Fruit fly (Drosophila melanogaster) whole organism, embryonic: ENCODE results near the gene CG42268.

Experiments used
- ATbp ChIP-seq: fragments of 200-800 bp; sonication (Bioruptor generic); optimal IDR thresholded peaks from 2 replicates; lab custom pipeline; 2017; ENCODE audit warnings: missing biosample characterization, mild to moderate bottlenecking, missing genetic modification characterization, missing genetic modification reagents
- CG10147 ChIP-seq: fragments of 200-800 bp; sonication (Bioruptor generic); optimal IDR thresholded peaks from 2 replicates; lab custom pipeline; 2019; ENCODE audit warnings: missing biosample characterization, mild to moderate bottlenecking, missing genetic modification characterization, moderate library complexity
- CG10267 ChIP-seq: fragments of 200-800 bp; sonication (Bioruptor generic); optimal IDR thresholded peaks from 2 replicates; lab custom pipeline; 2018; ENCODE audit warnings: missing biosample characterization, mild to moderate bottlenecking, missing genetic modification characterization, moderate library complexity
- CG10274 ChIP-seq: fragments of 200-800 bp; sonication (Bioruptor generic); optimal IDR thresholded peaks from 3 replicates; lab custom pipeline; 2017; ENCODE audit warnings: missing biosample characterization, mild to moderate bottlenecking, missing genetic modification characterization
- CG10462 ChIP-seq: fragments of 200-800 bp; sonication (Bioruptor generic); optimal IDR thresholded peaks from 2 replicates; lab custom pipeline; 2016; ENCODE audit warnings: missing biosample characterization, missing genetic modification characterization
- CG10979 ChIP-seq: fragments of 200-800 bp; sonication (Bioruptor generic); optimal IDR thresholded peaks from 2 replicates; lab custom pipeline; 2018; ENCODE audit warnings: missing biosample characterization, mild to moderate bottlenecking, missing genetic modification characterization, moderate library complexity
- CG13123 ChIP-seq: fragments of 200-800 bp; sonication (Bioruptor generic); optimal IDR thresholded peaks from 2 replicates; lab custom pipeline; 2016; ENCODE audit warnings: missing biosample characterization, missing genetic modification characterization
- CG14860 ChIP-seq: fragments of 200-800 bp; sonication (Bioruptor generic); IDR thresholded peaks from 3 replicates; pipeline ENCODE4 v1.3.6; 2022; ENCODE audit warnings: missing biosample characterization, missing genetic modification characterization; ENCODE audit not compliant: partially characterized antibody
- CG1602 ChIP-seq: fragments of 200-800 bp; sonication (Bioruptor generic); optimal IDR thresholded peaks from 3 replicates; lab custom pipeline; 2016; ENCODE audit warnings: missing biosample characterization, missing genetic modification characterization
- CG17359 ChIP-seq: fragments of 200-800 bp; sonication (Bioruptor generic); optimal IDR thresholded peaks from 3 replicates; lab custom pipeline; 2018; ENCODE audit warnings: missing biosample characterization, mild to moderate bottlenecking, missing genetic modification characterization, moderate library complexity
- CG17568 ChIP-seq: fragments of 200-800 bp; sonication (Bioruptor generic); optimal IDR thresholded peaks from 2 replicates; lab custom pipeline; 2018; ENCODE audit warnings: missing biosample characterization, mild to moderate bottlenecking, missing genetic modification characterization, moderate library complexity
- CG17802 ChIP-seq: fragments of 200-800 bp; sonication (Bioruptor generic); optimal IDR thresholded peaks from 2 replicates; lab custom pipeline; 2018; ENCODE audit warnings: missing biosample characterization, mild to moderate bottlenecking, missing genetic modification characterization, moderate library complexity
- CG17912 ChIP-seq: fragments of 200-800 bp; sonication (Bioruptor generic); optimal IDR thresholded peaks from 2 replicates; lab custom pipeline; 2018; ENCODE audit warnings: missing biosample characterization, mild to moderate bottlenecking, missing genetic modification characterization
- CG18599 ChIP-seq: fragments of 200-800 bp; sonication (Bioruptor generic); optimal IDR thresholded peaks from 3 replicates; lab custom pipeline; 2017; ENCODE audit warnings: missing biosample characterization, missing genetic modification characterization, mild to moderate bottlenecking, moderate library complexity, missing genetic modification reagents
- CG2202 ChIP-seq: fragments of 200-800 bp; sonication (Bioruptor generic); optimal IDR thresholded peaks from 2 replicates; lab custom pipeline; 2018; ENCODE audit warnings: missing biosample characterization, mild to moderate bottlenecking, missing genetic modification characterization
- CG2712 ChIP-seq: fragments of 200-800 bp; optimal IDR thresholded peaks from 3 replicates; lab custom pipeline; 2019; ENCODE audit warnings: missing biosample characterization, mild to moderate bottlenecking, missing genetic modification characterization, moderate library complexity
- CG34422 ChIP-seq: fragments of 200-800 bp; sonication (Bioruptor generic); IDR thresholded peaks from 3 replicates; pipeline ENCODE4 v1.3.6; 2022; ENCODE audit warnings: missing biosample characterization, missing genetic modification characterization
- CG3995 ChIP-seq: fragments of 200-800 bp; sonication (Bioruptor generic); optimal IDR thresholded peaks from 3 replicates; lab custom pipeline; 2016; ENCODE audit warnings: missing biosample characterization, missing genetic modification characterization
- CG6765 ChIP-seq: fragments of 200-800 bp; sonication (Bioruptor generic); optimal IDR thresholded peaks from 3 replicates; lab custom pipeline; 2017; ENCODE audit warnings: missing biosample characterization, mild to moderate bottlenecking, missing genetic modification characterization
- CG7786 ChIP-seq: fragments of 200-800 bp; sonication (Bioruptor generic); optimal IDR thresholded peaks from 2 replicates; lab custom pipeline; 2016; ENCODE audit warnings: missing biosample characterization, missing genetic modification characterization
- Dbx ChIP-seq: fragments of 200-800 bp; sonication (Bioruptor generic); IDR thresholded peaks from 3 replicates; pipeline ENCODE4 v1.3.6; 2022; ENCODE audit warnings: missing biosample characterization, missing genetic modification characterization
- Dip3 ChIP-seq: fragments of 200-800 bp; sonication (Bioruptor generic); optimal IDR thresholded peaks from 3 replicates; lab custom pipeline; 2016; ENCODE audit warnings: missing biosample characterization, missing genetic modification characterization
- Dll ChIP-seq: fragments of 200-800 bp; sonication (Bioruptor generic); IDR thresholded peaks from 4 replicates; pipeline ENCODE4 v1.3.6; 2022; ENCODE audit warnings: missing biosample characterization, missing genetic modification characterization; ENCODE audit not compliant: partially characterized antibody
- E2f1 ChIP-seq: fragments of 200-800 bp; sonication (Bioruptor generic); IDR thresholded peaks from 2 replicates; pipeline ENCODE4 v1.3.6; 2022; ENCODE audit warnings: missing biosample characterization, missing genetic modification characterization
- Gsc ChIP-seq: fragments of 200-800 bp; sonication (Bioruptor generic); IDR thresholded peaks from 2 replicates; pipeline ENCODE4 v1.3.6; 2022; ENCODE audit warnings: missing biosample characterization, missing genetic modification characterization
- HLH54F ChIP-seq: fragments of 200-800 bp; sonication (Bioruptor generic); optimal IDR thresholded peaks from 3 replicates; lab custom pipeline; 2016; ENCODE audit warnings: missing biosample characterization, missing genetic modification characterization
- HmgD ChIP-seq: fragments of 200-800 bp; sonication (Bioruptor generic); optimal IDR thresholded peaks from 3 replicates; lab custom pipeline; 2016; ENCODE audit warnings: missing biosample characterization, missing genetic modification characterization
- Opbp ChIP-seq: fragments of 200-800 bp; sonication (Bioruptor generic); IDR thresholded peaks from 3 replicates; pipeline ENCODE4 v1.3.6; 2022; ENCODE audit warnings: missing biosample characterization, missing genetic modification characterization; ENCODE audit not compliant: partially characterized antibody
- Scr ChIP-seq: fragments of 200-800 bp; sonication (Bioruptor generic); IDR thresholded peaks from 2 replicates; pipeline ENCODE4 v1.3.6; 2022; ENCODE audit warnings: missing biosample characterization, missing genetic modification characterization; ENCODE audit not compliant: partially characterized antibody
- Side ChIP-seq: fragments of 200-800 bp; sonication (Bioruptor generic); optimal IDR thresholded peaks from 2 replicates; lab custom pipeline; 2016; ENCODE audit warnings: missing biosample characterization, missing genetic modification characterization
- Sin3A ChIP-seq: fragments of >200 bp; optimal IDR thresholded peaks from 2 replicates; lab custom pipeline; 2018
- Sox102F ChIP-seq: fragments of 200-800 bp; sonication (Bioruptor generic); optimal IDR thresholded peaks from 2 replicates; lab custom pipeline; 2018; ENCODE audit warnings: missing biosample characterization, mild to moderate bottlenecking, missing genetic modification characterization, moderate library complexity
- Stat92E ChIP-seq, 3 experiments: fragments of >200 bp in 2 of 3; fragments of 200-800 bp in 1 of 3; sonication (Bioruptor generic) in 1 of 3; optimal IDR thresholded peaks; 2 replicates each; lab custom pipeline; 2017 to 2019; ENCODE audit warnings: missing biosample characterization in 3 of 3, missing genetic modification characterization in 3 of 3, mild to moderate bottlenecking in 1 of 3, moderate library complexity in 1 of 3
- TFAM ChIP-seq: fragments of 200-800 bp; sonication (Bioruptor generic); optimal IDR thresholded peaks from 2 replicates; lab custom pipeline; 2017; ENCODE audit warnings: missing biosample characterization, missing genetic modification characterization, inconsistent platforms
- ash1 ChIP-seq: fragments of 200-800 bp; sonication (Bioruptor generic); optimal IDR thresholded peaks from 2 replicates; lab custom pipeline; 2018; ENCODE audit warnings: missing biosample characterization, mild to moderate bottlenecking, missing genetic modification characterization
- bcd ChIP-seq: fragments of 200-800 bp; sonication (Bioruptor generic); optimal IDR thresholded peaks from 2 replicates; lab custom pipeline; 2017; ENCODE audit warnings: missing biosample characterization, mild to moderate bottlenecking, missing genetic modification characterization
- chif ChIP-seq, 2 experiments: fragments of 200-800 bp; sonication (Bioruptor generic); optimal IDR thresholded peaks; 3 replicates each; lab custom pipeline; 2016; ENCODE audit warnings: missing biosample characterization in 2 of 2, missing genetic modification characterization in 2 of 2
- danr ChIP-seq: fragments of 200-800 bp; sonication (Bioruptor generic); IDR thresholded peaks from 2 replicates; pipeline ENCODE4 v1.3.6; 2022; ENCODE audit warnings: missing biosample characterization, missing genetic modification characterization
- dysf ChIP-seq: fragments of 200-800 bp; sonication (Bioruptor generic); IDR thresholded peaks from 3 replicates; pipeline ENCODE4 v1.3.6; 2022; ENCODE audit warnings: missing biosample characterization, missing genetic modification characterization
- emc ChIP-seq: fragments of 200-800 bp; sonication (Bioruptor generic); optimal IDR thresholded peaks from 2 replicates; lab custom pipeline; 2016; ENCODE audit warnings: missing biosample characterization, missing genetic modification characterization
- gcm ChIP-seq: fragments of 200-800 bp; sonication (Bioruptor generic); optimal IDR thresholded peaks from 2 replicates; lab custom pipeline; 2019; ENCODE audit warnings: missing biosample characterization, mild to moderate bottlenecking, missing genetic modification characterization, moderate library complexity
- luna ChIP-seq: fragments of 200-800 bp; sonication (Bioruptor generic); optimal IDR thresholded peaks from 2 replicates; lab custom pipeline; 2016; ENCODE audit warnings: missing biosample characterization, missing genetic modification characterization
- oc ChIP-seq: fragments of 200-800 bp; sonication (Bioruptor generic); optimal IDR thresholded peaks from 2 replicates; lab custom pipeline; 2018; ENCODE audit warnings: missing biosample characterization, mild to moderate bottlenecking, missing genetic modification characterization, moderate library complexity
- pnt ChIP-seq: fragments of 200-800 bp; sonication (Bioruptor generic); optimal IDR thresholded peaks from 3 replicates; lab custom pipeline; 2016; ENCODE audit warnings: missing biosample characterization, missing genetic modification characterization
- pum ChIP-seq: fragments of 200-800 bp; sonication (Bioruptor generic); optimal IDR thresholded peaks from 2 replicates; lab custom pipeline; 2016; ENCODE audit warnings: missing biosample characterization, missing genetic modification characterization
- sob ChIP-seq: fragments of 200-800 bp; sonication (Bioruptor generic); IDR thresholded peaks from 2 replicates; pipeline ENCODE4 v1.3.6; 2022; ENCODE audit warnings: missing biosample characterization, missing genetic modification characterization
- tgo ChIP-seq: fragments of 200-800 bp; sonication (Bioruptor generic); IDR thresholded peaks from 3 replicates; pipeline ENCODE4 v1.3.6; 2022; ENCODE audit warnings: missing biosample characterization, missing genetic modification characterization
- vvl ChIP-seq: fragments of 200-800 bp; sonication (Bioruptor generic); IDR thresholded peaks from 2 replicates; pipeline ENCODE4 v1.3.6; 2022; ENCODE audit warnings: missing biosample characterization, missing genetic modification characterization
- zfh1 ChIP-seq: fragments of 200-800 bp; sonication (Bioruptor generic); IDR thresholded peaks from 3 replicates; pipeline ENCODE4 v1.3.6; 2022; ENCODE audit warnings: missing biosample characterization, missing genetic modification characterization

Gene CG42268

DNA sequence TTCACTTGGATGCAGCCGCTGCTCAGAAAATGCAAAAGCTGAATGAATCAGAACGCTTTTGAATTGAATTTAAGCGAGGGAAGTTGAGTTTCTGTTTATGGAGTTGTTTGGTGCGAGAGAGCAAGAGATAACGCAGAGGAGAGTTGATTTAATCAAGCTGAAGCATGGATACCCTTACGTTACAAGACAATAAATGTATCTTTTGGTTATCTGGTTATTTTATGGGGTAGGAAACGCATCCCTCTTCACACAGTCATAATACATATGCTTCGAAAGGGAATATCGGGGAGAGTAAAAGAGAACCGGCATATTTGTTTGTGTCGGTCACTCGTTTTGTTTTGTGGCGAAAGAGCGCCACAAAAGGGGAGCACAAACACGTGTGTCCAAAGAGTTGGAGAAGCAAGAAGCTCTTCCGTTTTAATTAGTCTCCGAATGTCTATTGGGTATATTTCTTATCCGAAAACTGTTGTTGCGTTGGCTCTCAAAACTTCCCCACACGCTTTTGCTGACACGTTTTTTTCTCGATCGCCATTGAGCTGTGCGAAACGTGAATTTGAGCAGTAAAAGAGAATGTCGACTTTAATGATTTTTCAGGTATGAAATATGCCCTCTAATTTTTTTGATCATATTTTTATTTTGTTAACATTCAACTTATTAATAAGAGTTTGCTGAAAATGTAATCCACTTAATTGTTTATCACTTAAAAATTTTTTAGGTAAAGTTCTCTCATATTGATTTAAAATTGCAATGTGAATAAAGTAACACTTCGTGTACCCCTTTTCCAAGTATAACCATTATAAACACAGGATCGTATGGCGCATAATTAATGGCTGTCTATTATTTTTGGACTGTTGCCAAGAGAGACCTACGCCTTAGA, 63.3 kb downstream of the CG42268 start, which contains the start of gene Prps (continued):
- 0 out of 4 replicates have a peak, but pooled peaks have one; percentile 30 for TF ChIP-seq Dll
- TF ChIP-seq zfh1: peak; percentile 92
- TF ChIP-seq CG17802 (tag; lab: Kevin White, UChicago): peak; percentile 36
- TF ChIP-seq Dbx (GFP tag; lab: Robert Waterston, UW): peak; percentile 82
- peak; percentile 30 for TF ChIP-seq CG10147 (GFP tag; lab: Kevin White, UChicago)
- peak; percentile 46 for TF ChIP-seq CG1602 (GFP tag; lab: Kevin White, UChicago)
- peak; percentile 34 for TF ChIP-seq Dip3 (GFP tag; lab: Kevin White, UChicago)
- peak; percentile 78 for TF ChIP-seq CG2712 (tag; lab: Kevin White, UChicago)
- peak; percentile 63 for TF ChIP-seq CG13123 (GFP tag; lab: Kevin White, UChicago)
- peak; percentile 68 for TF ChIP-seq bcd
- TF ChIP-seq oc: no peak
- no peak for TF ChIP-seq Opbp
- TF ChIP-seq danr: no peak
- TF ChIP-seq Stat92E (GFP tag; optimal IDR thresholded peaks at IDR 0.05; lab: Kevin White, UChicago): peak in 1 of 3 experiments; percentile 68
- TF ChIP-seq luna: peak; percentile 48
- no peak for TF ChIP-seq CG14860
- peak; percentile 61 for TF ChIP-seq CG10267 (tag; lab: Kevin White, UChicago)
- TF ChIP-seq TFAM (GFP tag; lab: Kevin White, UChicago): no peak
- peak; percentile 74 for TF ChIP-seq pnt (GFP tag; lab: Kevin White, UChicago)
- TF ChIP-seq tgo: peak; percentile 80
- TF ChIP-seq pum: peak; percentile 72
- peak; percentile 78 for TF ChIP-seq CG17568 (GFP tag; lab: Kevin White, UChicago)
- peak; percentile 82 for TF ChIP-seq CG17359 (tag; lab: Kevin White, UChicago)
- peak; percentile 55 for TF ChIP-seq ATbp (GFP tag; lab: Kevin White, UChicago)
- TF ChIP-seq ash1 (GFP tag; lab: Kevin White, UChicago): peak; percentile 16
- peak; percentile 89 for TF ChIP-seq CG18599
- TF ChIP-seq CG3995 (GFP tag; lab: Kevin White, UChicago): no peak
- TF ChIP-seq E2f1 (GFP tag; lab: Robert Waterston, UW): peak; percentile 81
- peak; percentile 49 for TF ChIP-seq HLH54F (GFP tag; lab: Kevin White, UChicago)
- peak; percentile 71 for TF ChIP-seq CG10979 (tag; lab: Kevin White, UChicago)
- TF ChIP-seq chif (GFP tag; optimal IDR thresholded peaks at IDR 0.05; lab: Kevin White, UChicago): peak; percentile 25 to 65
- TF ChIP-seq CG17912 (GFP tag; lab: Kevin White, UChicago): no peak
- TF ChIP-seq Scr (GFP tag; lab: Robert Waterston, UW): no peak
- peak; percentile 83 for TF ChIP-seq dysf
- TF ChIP-seq CG34422 (GFP tag; lab: Robert Waterston, UW): peak; percentile 87
- TF ChIP-seq vvl (GFP tag; lab: Robert Waterston, UW): peak; percentile 95
- TF ChIP-seq Sin3A: no peak
- no peak for TF ChIP-seq HmgD (GFP tag; lab: Kevin White, UChicago)
- TF ChIP-seq sob (GFP tag; lab: Robert Waterston, UW): peak; percentile 84
- TF ChIP-seq CG2202 (tag; lab: Kevin White, UChicago): no peak
- TF ChIP-seq Sox102F (GFP tag; lab: Kevin White, UChicago): peak; percentile 62
- TF ChIP-seq Gsc (GFP tag; lab: Robert Waterston, UW): no peak
- TF ChIP-seq Side: peak; percentile 79
- no peak for TF ChIP-seq CG10274
- TF ChIP-seq CG7786 (GFP tag; lab: Kevin White, UChicago): peak; percentile 82
- peak; percentile 33 for TF ChIP-seq emc (GFP tag; lab: Kevin White, UChicago)
- peak; percentile 82 for TF ChIP-seq gcm (GFP tag; lab: Kevin White, UChicago)
- TF ChIP-seq CG6765 (GFP tag; lab: Kevin White, UChicago): peak; percentile 52
- no peak for TF ChIP-seq CG10462 (GFP tag; lab: Kevin White, UChicago)
